Fruit fly (Drosophila melanogaster) whole organism, embryonic: ENCODE results near the gene CG6356.
A peak's percentile ranks its signal among the peaks of the same experiment; 100 is the strongest.

Experiments used
- Blimp-1 ChIP-seq: fragments of 200-800 bp; sonication (Bioruptor generic); optimal IDR thresholded peaks from 3 replicates; lab custom pipeline; 2018; ENCODE audit warnings: missing biosample characterization, missing genetic modification characterization, mild to moderate bottlenecking, moderate library complexity, missing genetic modification reagents
- CG10147 ChIP-seq: fragments of 200-800 bp; sonication (Bioruptor generic); optimal IDR thresholded peaks from 2 replicates; lab custom pipeline; 2019; ENCODE audit warnings: missing biosample characterization, mild to moderate bottlenecking, missing genetic modification characterization, moderate library complexity
- CG10209 ChIP-seq: fragments of 200-800 bp; sonication (Bioruptor generic); optimal IDR thresholded peaks from 3 replicates; lab custom pipeline; 2017; ENCODE audit warnings: missing biosample characterization, mild to moderate bottlenecking, missing genetic modification characterization, missing genetic modification reagents
- CG10543 ChIP-seq: fragments of 200-800 bp; sonication (Bioruptor generic); optimal IDR thresholded peaks from 3 replicates; lab custom pipeline; 2017; ENCODE audit warnings: missing biosample characterization, mild to moderate bottlenecking, missing genetic modification characterization, moderate library complexity
- CG12071 ChIP-seq: fragments of 200-800 bp; sonication (Bioruptor generic); optimal IDR thresholded peaks from 3 replicates; lab custom pipeline; 2018; ENCODE audit warnings: missing biosample characterization, mild to moderate bottlenecking, missing genetic modification characterization
- CG12299 ChIP-seq: fragments of 200-800 bp; sonication (Bioruptor generic); optimal IDR thresholded peaks from 2 replicates; lab custom pipeline; 2018; ENCODE audit warnings: missing biosample characterization, mild to moderate bottlenecking, missing genetic modification characterization
- CG12391 ChIP-seq: fragments of 200-800 bp; sonication (Bioruptor generic); optimal IDR thresholded peaks from 3 replicates; lab custom pipeline; 2018; ENCODE audit warnings: missing biosample characterization, mild to moderate bottlenecking, missing genetic modification characterization, moderate library complexity
- CG15269 ChIP-seq: fragments of 200-800 bp; sonication (Bioruptor generic); optimal IDR thresholded peaks from 2 replicates; lab custom pipeline; 2018; ENCODE audit warnings: missing biosample characterization, mild to moderate bottlenecking, missing genetic modification characterization, moderate library complexity
- CG17385 ChIP-seq: fragments of 200-800 bp; sonication (Bioruptor generic); optimal IDR thresholded peaks from 3 replicates; lab custom pipeline; 2018; ENCODE audit warnings: missing biosample characterization, mild to moderate bottlenecking, missing genetic modification characterization
- CG17829 ChIP-seq: fragments of 200-800 bp; optimal IDR thresholded peaks from 2 replicates; lab custom pipeline; 2019; ENCODE audit warnings: missing biosample characterization, mild to moderate bottlenecking, missing genetic modification characterization, moderate library complexity
- CG30431 ChIP-seq: fragments of 200-800 bp; sonication (Bioruptor generic); optimal IDR thresholded peaks from 2 replicates; lab custom pipeline; 2017; ENCODE audit warnings: missing biosample characterization, missing genetic modification characterization
- CG3407 ChIP-seq: fragments of 200-800 bp; sonication (Bioruptor generic); optimal IDR thresholded peaks from 2 replicates; lab custom pipeline; 2018; ENCODE audit warnings: missing biosample characterization, mild to moderate bottlenecking, missing genetic modification characterization
- CG42726 ChIP-seq: fragments of 200-800 bp; sonication (Bioruptor generic); IDR thresholded peaks from 2 replicates; pipeline ENCODE4 v1.3.6; 2022; ENCODE audit warnings: missing biosample characterization, missing genetic modification characterization; ENCODE audit not compliant: partially characterized antibody
- CG7786 ChIP-seq: fragments of 200-800 bp; sonication (Bioruptor generic); optimal IDR thresholded peaks from 2 replicates; lab custom pipeline; 2016; ENCODE audit warnings: missing biosample characterization, missing genetic modification characterization
- CG8944 ChIP-seq: fragments of 200-800 bp; sonication (Bioruptor generic); optimal IDR thresholded peaks from 3 replicates; lab custom pipeline; 2016; ENCODE audit warnings: missing biosample characterization, missing genetic modification characterization
- CG9437 ChIP-seq: fragments of 200-800 bp; sonication (Bioruptor generic); optimal IDR thresholded peaks from 2 replicates; lab custom pipeline; 2018; ENCODE audit warnings: missing biosample characterization, mild to moderate bottlenecking, missing genetic modification characterization
- CG9609 ChIP-seq: fragments of 200-800 bp; sonication (Bioruptor generic); optimal IDR thresholded peaks from 3 replicates; lab custom pipeline; 2016; ENCODE audit warnings: missing biosample characterization, missing genetic modification characterization
- CG9932 ChIP-seq: fragments of 200-800 bp; sonication (Bioruptor generic); IDR thresholded peaks from 2 replicates; pipeline ENCODE4 v1.3.6; 2022; ENCODE audit warnings: missing biosample characterization, missing genetic modification characterization
- Dad ChIP-seq: fragments of 200-800 bp; sonication (Bioruptor generic); optimal IDR thresholded peaks from 3 replicates; lab custom pipeline; 2016; ENCODE audit warnings: missing biosample characterization, missing genetic modification characterization
- Dbx ChIP-seq: fragments of 200-800 bp; sonication (Bioruptor generic); IDR thresholded peaks from 3 replicates; pipeline ENCODE4 v1.3.6; 2022; ENCODE audit warnings: missing biosample characterization, missing genetic modification characterization
- Dek ChIP-seq: fragments of 200-800 bp; sonication (Bioruptor generic); optimal IDR thresholded peaks from 3 replicates; lab custom pipeline; 2019; ENCODE audit warnings: missing biosample characterization, mild to moderate bottlenecking, missing genetic modification characterization, moderate library complexity
- Dip3 ChIP-seq: fragments of 200-800 bp; sonication (Bioruptor generic); optimal IDR thresholded peaks from 3 replicates; lab custom pipeline; 2016; ENCODE audit warnings: missing biosample characterization, missing genetic modification characterization
- Dp ChIP-seq: fragments of 200-800 bp; sonication (Bioruptor generic); optimal IDR thresholded peaks from 2 replicates; lab custom pipeline; 2018; ENCODE audit warnings: missing biosample characterization, mild to moderate bottlenecking, missing genetic modification characterization, moderate library complexity
- HLH4C ChIP-seq: fragments of 200-800 bp; sonication (Bioruptor generic); IDR thresholded peaks from 3 replicates; pipeline ENCODE4 v1.3.6; 2022; ENCODE audit warnings: missing biosample characterization, missing genetic modification characterization; ENCODE audit not compliant: partially characterized antibody
- HLH54F ChIP-seq: fragments of 200-800 bp; sonication (Bioruptor generic); optimal IDR thresholded peaks from 3 replicates; lab custom pipeline; 2016; ENCODE audit warnings: missing biosample characterization, missing genetic modification characterization
- MESR4 ChIP-seq: fragments of 200-800 bp; sonication (Bioruptor generic); optimal IDR thresholded peaks from 2 replicates; lab custom pipeline; 2018; ENCODE audit warnings: missing biosample characterization, mild to moderate bottlenecking, missing genetic modification characterization, moderate library complexity
- Max ChIP-seq: fragments of 200-800 bp; sonication (Bioruptor generic); optimal IDR thresholded peaks from 2 replicates; lab custom pipeline; 2016; ENCODE audit warnings: missing biosample characterization, mild to moderate bottlenecking, missing genetic modification characterization
- Nf-YB ChIP-seq: fragments of 200-800 bp; sonication (Bioruptor generic); optimal IDR thresholded peaks from 3 replicates; lab custom pipeline; 2019; ENCODE audit warnings: missing biosample characterization, mild to moderate bottlenecking, missing genetic modification characterization, moderate library complexity
- Rfx ChIP-seq: fragments of 200-800 bp; sonication (Bioruptor generic); IDR thresholded peaks from 2 replicates; pipeline ENCODE4 v1.3.6; 2022; ENCODE audit warnings: missing biosample characterization, missing genetic modification characterization
- Rx ChIP-seq: fragments of 200-800 bp; sonication (Bioruptor generic); IDR thresholded peaks from 2 replicates; pipeline ENCODE4 v1.3.6; 2022; ENCODE audit warnings: missing biosample characterization, missing genetic modification characterization
- Sry-β ChIP-seq: fragments of 200-800 bp; sonication (Bioruptor generic); optimal IDR thresholded peaks from 2 replicates; lab custom pipeline; 2018; ENCODE audit warnings: missing biosample characterization, mild to moderate bottlenecking, missing genetic modification characterization, moderate library complexity
- Tbp ChIP-seq: fragments of >200 bp; optimal IDR thresholded peaks from 2 replicates; lab custom pipeline; 2018; ENCODE audit warnings: missing biosample characterization, missing genetic modification characterization
- dati ChIP-seq: fragments of 200-800 bp; sonication (Bioruptor generic); IDR thresholded peaks from 2 replicates; pipeline ENCODE4 v1.3.6; 2022; ENCODE audit warnings: missing biosample characterization, missing genetic modification characterization
- dmrt99B ChIP-seq: fragments of 200-800 bp; sonication (Bioruptor generic); optimal IDR thresholded peaks from 2 replicates; lab custom pipeline; 2018; ENCODE audit warnings: missing biosample characterization, mild to moderate bottlenecking, missing genetic modification characterization, moderate library complexity
- ems ChIP-seq: fragments of 200-800 bp; sonication (Bioruptor generic); optimal IDR thresholded peaks from 3 replicates; lab custom pipeline; 2016; ENCODE audit warnings: missing biosample characterization, missing genetic modification characterization
- fd102C ChIP-seq: fragments of 200-800 bp; sonication (Bioruptor generic); optimal IDR thresholded peaks from 2 replicates; lab custom pipeline; 2018; ENCODE audit warnings: missing biosample characterization, mild to moderate bottlenecking, missing genetic modification characterization, moderate library complexity
- fd96Cb ChIP-seq: fragments of 200-800 bp; sonication (Bioruptor generic); optimal IDR thresholded peaks from 2 replicates; lab custom pipeline; 2018; ENCODE audit warnings: missing biosample characterization, mild to moderate bottlenecking, missing genetic modification characterization, moderate library complexity
- ftz-f1 ChIP-seq: fragments of 200-800 bp; sonication (Bioruptor generic); optimal IDR thresholded peaks from 2 replicates; lab custom pipeline; 2016; ENCODE audit warnings: missing biosample characterization, missing genetic modification characterization
- gsb ChIP-seq: fragments of 200-800 bp; sonication (Bioruptor generic); IDR thresholded peaks from 2 replicates; pipeline ENCODE4 v1.3.6; 2022; ENCODE audit warnings: missing biosample characterization, missing genetic modification characterization
- insv ChIP-seq, 2 experiments: fragments of 200-800 bp; sonication (Bioruptor generic); optimal IDR thresholded peaks; 3 replicates each; lab custom pipeline; 2016 to 2018; ENCODE audit warnings: missing biosample characterization in 2 of 2, missing genetic modification characterization in 2 of 2
- kni ChIP-seq: fragments of 200-800 bp; sonication (Bioruptor generic); optimal IDR thresholded peaks from 3 replicates; lab custom pipeline; 2017; ENCODE audit warnings: mild to moderate bottlenecking, missing biosample characterization, missing genetic modification reagents, missing genetic modification characterization
- onecut ChIP-seq: fragments of 200-800 bp; sonication (Bioruptor generic); IDR thresholded peaks from 2 replicates; pipeline ENCODE4 v1.3.6; 2022; ENCODE audit warnings: missing biosample characterization, missing genetic modification characterization
- sens-2 ChIP-seq: fragments of 200-800 bp; sonication (Bioruptor generic); IDR thresholded peaks from 2 replicates; pipeline ENCODE4 v1.3.6; 2022; ENCODE audit warnings: missing biosample characterization, missing genetic modification characterization
- sim ChIP-seq: fragments of 200-800 bp; sonication (Bioruptor generic); IDR thresholded peaks from 2 replicates; pipeline ENCODE4 v1.3.6; 2022; ENCODE audit warnings: missing biosample characterization, missing genetic modification characterization
- sqz ChIP-seq: fragments of 200-800 bp; sonication (Bioruptor generic); optimal IDR thresholded peaks from 3 replicates; lab custom pipeline; 2018; ENCODE audit warnings: missing biosample characterization, mild to moderate bottlenecking, missing genetic modification characterization
- trh ChIP-seq: fragments of 200-800 bp; sonication (Bioruptor generic); optimal IDR thresholded peaks from 2 replicates; lab custom pipeline; 2016; ENCODE audit warnings: missing biosample characterization, missing genetic modification characterization
- vfl ChIP-seq: fragments of 200-800 bp; sonication (Bioruptor generic); optimal IDR thresholded peaks from 2 replicates; lab custom pipeline; 2016; ENCODE audit warnings: missing biosample characterization, missing genetic modification characterization
- wek ChIP-seq: fragments of 200-800 bp; sonication (Bioruptor generic); optimal IDR thresholded peaks from 3 replicates; lab custom pipeline; 2018; ENCODE audit warnings: missing biosample characterization, mild to moderate bottlenecking, missing genetic modification characterization, moderate library complexity

The CG6356 gene

DNA sequence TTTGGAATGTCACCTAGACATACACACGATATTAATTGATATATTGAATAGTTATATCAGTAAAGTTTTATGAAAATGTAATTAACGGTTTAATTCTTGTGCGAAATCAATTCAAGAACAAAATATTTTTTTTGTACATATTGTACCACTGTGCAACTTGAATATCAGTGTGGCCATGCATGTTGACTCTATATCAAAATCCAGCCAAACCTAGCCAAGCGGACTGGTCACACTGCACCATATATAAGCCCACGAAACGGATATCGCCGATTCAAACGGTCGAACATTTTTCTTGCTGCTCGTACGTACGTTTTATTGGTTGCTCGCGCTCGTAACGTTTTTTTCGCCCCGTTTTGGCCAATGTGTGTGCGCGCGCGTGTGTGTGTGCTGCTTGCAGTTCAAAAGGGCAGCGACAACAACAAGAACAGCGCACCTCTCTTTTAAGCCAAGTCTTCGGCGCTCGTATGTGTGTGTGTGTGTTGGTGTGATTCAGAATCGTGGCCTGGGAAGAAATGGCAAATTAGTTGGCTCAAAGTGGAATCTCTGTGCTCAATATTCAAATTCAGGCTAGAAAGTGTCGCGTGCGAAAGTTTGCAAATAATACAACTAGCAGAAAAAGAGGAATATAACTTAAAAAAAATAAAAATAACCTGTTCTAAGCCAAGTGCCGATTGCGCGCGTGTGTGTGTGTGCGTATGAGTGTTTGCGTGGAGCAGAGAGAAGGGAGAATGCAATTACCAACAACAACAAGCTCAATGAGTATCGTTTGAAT lies 11.2 kb downstream of the CG6356 start, which contains the start of gene crb (continued):
- 0 out of 3 replicates have a peak, but pooled peaks have one; percentile 7 for TF ChIP-seq HLH4C
- TF ChIP-seq Blimp-1 (GFP tag; lab: Kevin White, UChicago) = no peak
- TF ChIP-seq gsb (GFP tag; lab: Robert Waterston, UW) = 0 out of 2 replicates have a peak, but pooled peaks have one; percentile 13
- peak; percentile 30 for TF ChIP-seq fd102C
- peak; percentile 54 for TF ChIP-seq Dek (tag; lab: Kevin White, UChicago)
- TF ChIP-seq fd96Cb (tag; lab: Kevin White, UChicago) = no peak
- TF ChIP-seq CG12071 (GFP tag; lab: Kevin White, UChicago) = peak; percentile 55
- peak; percentile 43 for TF ChIP-seq Max
- TF ChIP-seq ems (GFP tag; lab: Kevin White, UChicago) = peak; percentile 46
- TF ChIP-seq CG3407 (GFP tag; lab: Kevin White, UChicago) = no peak
- peak; percentile 36 for TF ChIP-seq CG9437 (GFP tag; lab: Kevin White, UChicago)
- TF ChIP-seq CG8944 (GFP tag; lab: Kevin White, UChicago) = peak; percentile 35
- no peak for TF ChIP-seq CG30431 (GFP tag; lab: Kevin White, UChicago)
- peak; percentile 25 for TF ChIP-seq Nf-YB (GFP tag; lab: Kevin White, UChicago)
- no peak for TF ChIP-seq dati
- no peak for TF ChIP-seq CG10147 (GFP tag; lab: Kevin White, UChicago)
- TF ChIP-seq wek = peak; percentile 59
- TF ChIP-seq HLH54F (GFP tag; lab: Kevin White, UChicago) = peak; percentile 33
- TF ChIP-seq Dad = peak; percentile 44
- TF ChIP-seq Rfx (GFP tag; lab: Robert Waterston, UW) = peak; percentile 66
- peak; percentile 45 for TF ChIP-seq ftz-f1 (GFP tag; lab: Kevin White, UChicago)
- peak; percentile 68; the same call in 2 of the 3 replicates for TF ChIP-seq Dbx (GFP tag; lab: Robert Waterston, UW)
- 0 out of 2 replicates have a peak, but pooled peaks have one; percentile 28 for TF ChIP-seq sens-2 (GFP tag; lab: Robert Waterston, UW)
- peak; percentile 38 for TF ChIP-seq Dip3 (GFP tag; lab: Kevin White, UChicago)
- TF ChIP-seq vfl (GFP tag; lab: Kevin White, UChicago) = peak; percentile 26
- peak; percentile 63; the same call in 1 of the 2 replicates for TF ChIP-seq CG9932 (GFP tag; lab: Robert Waterston, UW)
- no peak for TF ChIP-seq Sry-β (GFP tag; lab: Kevin White, UChicago)
- peak; percentile 59; the same call in 1 of the 2 replicates for TF ChIP-seq CG42726 (GFP tag; lab: Robert Waterston, UW)
- TF ChIP-seq Dp (GFP tag; lab: Kevin White, UChicago) = peak; percentile 77
- TF ChIP-seq CG12391 (tag; lab: Kevin White, UChicago) = peak; percentile 61
- TF ChIP-seq Rx (GFP tag; lab: Robert Waterston, UW) = no peak
- peak; percentile 59 for TF ChIP-seq MESR4 (GFP tag; lab: Kevin White, UChicago)
- TF ChIP-seq CG10209 (GFP tag; lab: Kevin White, UChicago) = peak; percentile 53
- TF ChIP-seq trh = no peak
- TF ChIP-seq insv (GFP tag; optimal IDR thresholded peaks at IDR 0.05; lab: Kevin White, UChicago) = peak in 1 of 2 experiments; percentile 49
- peak; percentile 59 for TF ChIP-seq CG17829 (tag; lab: Kevin White, UChicago)
- peak; percentile 18 for TF ChIP-seq CG9609 (GFP tag; lab: Kevin White, UChicago)
- peak; percentile 38 for TF ChIP-seq CG17385 (GFP tag; lab: Kevin White, UChicago)
- TF ChIP-seq Tbp (GFP tag; lab: Kevin White, UChicago) = peak; percentile 97
- TF ChIP-seq CG15269 = peak; percentile 60
- TF ChIP-seq CG7786 = no peak
- TF ChIP-seq sqz = peak; percentile 77
- TF ChIP-seq sim (GFP tag; lab: Robert Waterston, UW) = 0 out of 2 replicates have a peak, but pooled peaks have one; percentile 20
- peak; percentile 64 for TF ChIP-seq CG12299 (tag; lab: Kevin White, UChicago)
- peak; percentile 72 for TF ChIP-seq CG10543 (GFP tag; lab: Kevin White, UChicago)
- TF ChIP-seq kni (GFP tag; lab: Kevin White, UChicago) = peak; percentile 5
- TF ChIP-seq onecut (GFP tag; lab: Robert Waterston, UW) = peak; percentile 37
- peak; percentile 37 for TF ChIP-seq dmrt99B (tag; lab: Kevin White, UChicago)
